Fruit fly (Drosophila melanogaster): ENCODE measurements around the gene CG13293.

The CG13293 gene

dm6 chr3L:6108264-6109060 lies 25.8 kb downstream of the CG13293 start (continued):
- TF ChIP-seq ash1 (GFP tag; optimal IDR thresholded peaks at IDR 0.05) (no peak), CG3847 (GFP tag; IDR thresholded peaks at IDR 0.05) (no peak), gem (tag; optimal IDR thresholded peaks at IDR 0.05) (peak; percentile 53), PHDP (tag; optimal IDR thresholded peaks at IDR 0.05) (no peak), Pdp1 (GFP tag; optimal IDR thresholded peaks at IDR 0.05) (no peak), CG34224 (GFP tag; IDR thresholded peaks at IDR 0.05; ENCODE audit: partially characterized antibody) (no peak), psq (GFP tag; optimal IDR thresholded peaks at IDR 0.05) (no peak), Dfd (GFP tag; optimal IDR thresholded peaks at IDR 0.05) (no peak), Mes4 (GFP tag; optimal IDR thresholded peaks at IDR 0.05) (no peak), dmrt99B (tag; optimal IDR thresholded peaks at IDR 0.05) (peak; percentile 28), wor (GFP tag; IDR thresholded peaks at IDR 0.05) (no peak), BEAF-32 (GFP tag; optimal IDR thresholded peaks at IDR 0.05) (no peak), CG17829 (tag; optimal IDR thresholded peaks at IDR 0.05) (peak; percentile 5), CG1024 (GFP tag; IDR thresholded peaks at IDR 0.05) (no peak), Sin3A (optimal IDR thresholded peaks at IDR 0.05) (no peak), HLH54F (GFP tag; optimal IDR thresholded peaks at IDR 0.05) (no peak), mld (GFP tag; IDR thresholded peaks at IDR 0.05; ENCODE audit: partially characterized antibody) (no peak), Dll (GFP tag; IDR thresholded peaks at IDR 0.05; ENCODE audit: partially characterized antibody) (no peak), Hr3 (GFP tag; optimal IDR thresholded peaks at IDR 0.05) (no peak), ara (GFP tag; IDR thresholded peaks at IDR 0.05) (no peak), CG15601 (tag; optimal IDR thresholded peaks at IDR 0.05) (no peak), CG6175 (GFP tag; IDR thresholded peaks at IDR 0.05) (no peak), CG11247 (GFP tag; IDR thresholded peaks at IDR 0.05) (no peak), chinmo (GFP tag; IDR thresholded peaks at IDR 0.05; ENCODE audit: partially characterized antibody) (no peak), Ravus (GFP tag; IDR thresholded peaks at IDR 0.05) (no peak), CG17385 (GFP tag; optimal IDR thresholded peaks at IDR 0.05) (no peak), repo (GFP tag; optimal IDR thresholded peaks at IDR 0.05) (no peak), CG6272 (GFP tag; IDR thresholded peaks at IDR 0.05) (no peak), h (optimal IDR thresholded peaks at IDR 0.05) (no peak), z (GFP tag; IDR thresholded peaks at IDR 0.05) (no peak), Atf3 (GFP tag; optimal IDR thresholded peaks at IDR 0.05) (no peak), fd3F (GFP tag; optimal IDR thresholded peaks at IDR 0.05) (no peak), ab (GFP tag; optimal IDR thresholded peaks at IDR 0.05) (no peak), sens (GFP tag) (peak; percentile 6), stc (GFP tag; IDR thresholded peaks at IDR 0.05) (no peak), Blimp-1 (GFP tag; optimal IDR thresholded peaks at IDR 0.05) (peak; percentile 47), CG8924 (tag; optimal IDR thresholded peaks at IDR 0.05) (peak; percentile 9), usp (GFP tag; optimal IDR thresholded peaks at IDR 0.05) (no peak), wek (GFP tag; optimal IDR thresholded peaks at IDR 0.05) (no peak), Fer2 (tag; optimal IDR thresholded peaks at IDR 0.05) (no peak), sc (optimal IDR thresholded peaks at IDR 0.05) (no peak), sc (GFP tag; optimal IDR thresholded peaks at IDR 0.05) (peak; percentile 6), CG14014 (GFP tag; IDR thresholded peaks at IDR 0.05) (no peak), otp (GFP tag; IDR thresholded peaks at IDR 0.05) (no peak), CG6854 (GFP tag; optimal IDR thresholded peaks at IDR 0.05) (no peak), Ssrp (tag; optimal IDR thresholded peaks at IDR 0.05) (peak; percentile 34), fd96Cb (tag; optimal IDR thresholded peaks at IDR 0.05) (peak; percentile 19), unpg (GFP tag; optimal IDR thresholded peaks at IDR 0.05) (no peak), vfl (GFP tag; optimal IDR thresholded peaks at IDR 0.05) (no peak), CG7928 (GFP tag; optimal IDR thresholded peaks at IDR 0.05) (no peak), crp (GFP tag; optimal IDR thresholded peaks at IDR 0.05) (no peak)
